Worm (Caenorhabditis elegans): Measurements from ENCODE around the gene slc-25A21.

DNA sequence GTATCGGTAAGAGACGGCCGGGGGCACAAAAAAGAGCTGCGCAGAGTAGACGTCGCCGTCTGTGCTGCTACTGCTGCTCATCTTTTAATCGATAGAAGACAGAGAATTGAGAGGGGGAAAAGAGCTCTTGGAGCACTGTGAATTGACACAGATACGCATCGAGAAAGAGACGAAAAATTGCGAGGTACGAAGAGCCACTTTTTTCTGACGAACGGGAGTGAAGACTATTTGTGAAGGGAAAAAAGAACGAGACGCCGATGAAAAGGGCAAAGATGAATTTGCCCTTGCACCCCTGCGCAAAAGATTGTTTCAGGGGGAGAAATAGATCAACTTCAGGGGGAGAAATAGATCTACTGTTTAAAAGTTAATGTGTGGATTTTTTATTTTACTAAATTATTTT, 12.6 kb downstream of the slc-25A21 start:
- TF ChIP-seq madf-3 (GFP tag; IDR thresholded peaks at IDR 0.05) (no peak), egl-18 (GFP tag; IDR thresholded peaks at IDR 0.05) (no peak), let-607 (tag; optimal IDR thresholded peaks at IDR 0.05) (no peak), B0035.1 (tag; optimal IDR thresholded peaks at IDR 0.05) (no peak), K12H6.12 (tag; optimal IDR thresholded peaks at IDR 0.05) (peak; percentile 67), T07F8.4 (tag; optimal IDR thresholded peaks at IDR 0.05) (no peak), ztf-22 (GFP tag; optimal IDR thresholded peaks at IDR 0.05) (no peak), akir-1 (GFP tag; optimal IDR thresholded peaks at IDR 0.05) (no peak), madf-6 (GFP tag; IDR thresholded peaks at IDR 0.05) (no peak), unc-62 (GFP tag; optimal IDR thresholded peaks at IDR 0.05) (no peak), snpc-4 (GFP tag; optimal IDR thresholded peaks at IDR 0.05) (no peak), snpc-4 (tag; optimal IDR thresholded peaks at IDR 0.05) (peak in 2 of 4 experiments; percentile 11 to 36)
